Worm (Caenorhabditis elegans) whole organism, L4 larva: ENCODE measurements around the gene xtr-2.

Experiments used
- Y48G9A.11 ChIP-seq: fragments of 200-800 bp; sonication (Bioruptor generic); IDR thresholded peaks from 2 replicates; pipeline ENCODE4 v1.3.6; 2022; ENCODE audit warnings: missing genetic modification reagents, missing genetic modification characterization, missing compliant biosample characterization
- ZK337.2 ChIP-seq: fragments of 200-800 bp; sonication (Bioruptor generic); IDR thresholded peaks from 2 replicates; pipeline ENCODE4 v1.3.6; 2022; ENCODE audit warnings: missing genetic modification reagents, missing genetic modification characterization, missing compliant biosample characterization
- aha-1 ChIP-seq: fragments of 150-350 bp; peaks from one replicate; lab custom pipeline; 2014; ENCODE audit warnings: missing biosample characterization, missing genetic modification characterization
- aly-2 ChIP-seq: sonication (generic microtip); optimal IDR thresholded peaks from 2 replicates; lab custom pipeline; 2018; ENCODE audit warnings: missing biosample characterization, missing genetic modification characterization
- attf-4 ChIP-seq: sonication (generic microtip); optimal IDR thresholded peaks from 3 replicates; lab custom pipeline; 2017; ENCODE audit warnings: missing biosample characterization, missing genetic modification characterization
- ceh-62 ChIP-seq: sonication (generic microtip); optimal IDR thresholded peaks from 2 replicates; lab custom pipeline; 2017; ENCODE audit warnings: missing biosample characterization, missing genetic modification characterization
- ceh-82 ChIP-seq: sonication (generic microtip); optimal IDR thresholded peaks from 2 replicates; lab custom pipeline; 2017; ENCODE audit warnings: missing biosample characterization, missing genetic modification characterization
- ctbp-1 ChIP-seq: fragments of 200-800 bp; sonication (Bioruptor generic); IDR thresholded peaks from 2 replicates; pipeline ENCODE4 v1.3.6; 2022; ENCODE audit warnings: missing genetic modification reagents, missing genetic modification characterization, missing compliant biosample characterization
- daf-12 ChIP-seq: fragments of 150-350 bp; optimal IDR thresholded peaks from 2 replicates; lab custom pipeline; 2014; ENCODE audit warnings: missing biosample characterization, missing genetic modification reagents, missing genetic modification characterization
- dmd-9 ChIP-seq: fragments of 200-800 bp; sonication (Bioruptor generic); IDR thresholded peaks from 2 replicates; pipeline ENCODE4 v1.3.6; 2022; ENCODE audit warnings: missing genetic modification reagents, missing genetic modification characterization, missing compliant biosample characterization
- egl-43 ChIP-seq: fragments of 200-800 bp; sonication (Bioruptor generic); IDR thresholded peaks from 2 replicates; pipeline ENCODE4 v1.3.6; 2022; ENCODE audit warnings: missing genetic modification reagents, missing genetic modification characterization, missing compliant biosample characterization
- fkh-10 ChIP-seq: fragments of 150-350 bp; optimal IDR thresholded peaks from 2 replicates; lab custom pipeline; 2014; ENCODE audit warnings: missing biosample characterization, missing genetic modification reagents, missing genetic modification characterization
- hif-1 ChIP-seq, 2 experiments: sonication (generic microtip); optimal IDR thresholded peaks; 2 replicates each; lab custom pipeline; 2016 to 2017; ENCODE audit warnings: missing compliant biosample characterization in 2 of 2, missing genetic modification characterization in 2 of 2, missing genetic modification reagents in 2 of 2, missing genotype in 2 of 2, mild to moderate bottlenecking in 1 of 2
- hmg-1.1 ChIP-seq: fragments of 200-800 bp; sonication (Bioruptor generic); IDR thresholded peaks from 2 replicates; pipeline ENCODE4 v1.3.6; 2022; ENCODE audit warnings: missing genetic modification reagents, missing genetic modification characterization, missing compliant biosample characterization
- lin-13 ChIP-seq: fragments of 150-350 bp; optimal IDR thresholded peaks from 2 replicates; lab custom pipeline; 2014; ENCODE audit warnings: missing biosample characterization, missing genetic modification reagents, missing genetic modification characterization
- lin-29 ChIP-seq: fragments of 200-800 bp; sonication (Bioruptor generic); IDR thresholded peaks from 2 replicates; pipeline ENCODE4 v1.3.6; 2022; ENCODE audit warnings: missing genetic modification reagents, missing genetic modification characterization, missing compliant biosample characterization
- lin-38 ChIP-seq: fragments of 200-800 bp; sonication (Bioruptor generic); IDR thresholded peaks from 2 replicates; pipeline ENCODE4 v1.3.6; 2022; ENCODE audit warnings: missing genetic modification reagents, missing genetic modification characterization, missing compliant biosample characterization
- mxl-2 ChIP-seq: fragments of 200-800 bp; sonication (Bioruptor generic); conservative IDR thresholded peaks from 2 replicates; pipeline ENCODE4 v1.3.6; 2022; ENCODE audit warnings: missing genetic modification reagents, missing genetic modification characterization, missing compliant biosample characterization
- nhr-10 ChIP-seq: fragments of 150-350 bp; optimal IDR thresholded peaks from 2 replicates; lab custom pipeline; 2014; ENCODE audit warnings: missing biosample characterization, missing genetic modification characterization
- nhr-11 ChIP-seq: fragments of 150-350 bp; optimal IDR thresholded peaks from 2 replicates; lab custom pipeline; 2014; ENCODE audit warnings: missing biosample characterization, missing genetic modification characterization
- nhr-237 ChIP-seq: sonication (generic microtip); optimal IDR thresholded peaks from 2 replicates; lab custom pipeline; 2017; ENCODE audit warnings: missing biosample characterization, missing genetic modification characterization
- nhr-28 ChIP-seq: fragments of 150-350 bp; optimal IDR thresholded peaks from 2 replicates; lab custom pipeline; 2014; ENCODE audit warnings: missing biosample characterization, missing genetic modification characterization
- nhr-77 ChIP-seq: fragments of 150-350 bp; optimal IDR thresholded peaks from 2 replicates; lab custom pipeline; 2014; ENCODE audit warnings: missing biosample characterization, missing genetic modification characterization
- pha-4 ChIP-seq, 2 experiments: fragments of 150-350 bp in 1 of 2; fragments of 200-800 bp in 1 of 2; sonication (Bioruptor generic) in 1 of 2; IDR thresholded peaks in 1 of 2; optimal IDR thresholded peaks in 1 of 2; 2 replicates each; pipeline versions ENCODE4 v1.3.6 to Lab custom; 2014 to 2022; ENCODE audit warnings: missing genetic modification characterization in 2 of 2, missing genetic modification reagents in 2 of 2, missing biosample characterization in 1 of 2, missing compliant biosample characterization in 1 of 2
- pqm-1 ChIP-seq: sonication (generic microtip); optimal IDR thresholded peaks from 2 replicates; lab custom pipeline; 2017; ENCODE audit warnings: missing biosample characterization, missing genetic modification characterization
- rbr-2 ChIP-seq: sonication (generic microtip); optimal IDR thresholded peaks from 2 replicates; lab custom pipeline; 2016; ENCODE audit warnings: missing genotype, missing genetic modification characterization, missing compliant biosample characterization
- snpc-4 ChIP-seq: fragments of 150-350 bp; optimal IDR thresholded peaks from 2 replicates; lab custom pipeline; 2014; ENCODE audit warnings: missing biosample characterization, missing genetic modification characterization
- spr-1 ChIP-seq: sonication (generic microtip); optimal IDR thresholded peaks from 2 replicates; lab custom pipeline; 2016; ENCODE audit warnings: mild to moderate bottlenecking, missing genetic modification characterization, missing compliant biosample characterization
- tra-1 ChIP-seq: fragments of 200-800 bp; sonication (Bioruptor generic); IDR thresholded peaks from 2 replicates; pipeline ENCODE4 v1.3.6; 2022; ENCODE audit warnings: missing genetic modification reagents, missing genetic modification characterization, missing compliant biosample characterization
- unc-62 ChIP-seq, 3 experiments: fragments of 150-350 bp in 1 of 3; sonication (generic microtip); optimal IDR thresholded peaks in 2 of 3; peaks in 1 of 3; 1 replicate in 1 of 3; 2 replicates in 2 of 3; lab custom pipeline; 2014 to 2017; ENCODE audit warnings: missing biosample characterization in 3 of 3, missing genetic modification characterization in 3 of 3, missing genetic modification reagents in 3 of 3, missing genotype in 1 of 3
- vab-7 ChIP-seq: fragments of 200-800 bp; sonication (Bioruptor generic); IDR thresholded peaks from 2 replicates; pipeline ENCODE4 v1.3.6; 2022; ENCODE audit warnings: missing genetic modification reagents, missing genetic modification characterization, missing compliant biosample characterization
- zip-2 ChIP-seq: fragments of 150-350 bp; optimal IDR thresholded peaks from 2 replicates; lab custom pipeline; 2014; ENCODE audit warnings: missing biosample characterization, missing genetic modification characterization
- ztf-11 ChIP-seq: fragments of 150-350 bp; optimal IDR thresholded peaks from 2 replicates; lab custom pipeline; 2014; ENCODE audit warnings: missing biosample characterization, missing genetic modification characterization
- ztf-7 ChIP-seq: fragments of 150-350 bp; optimal IDR thresholded peaks from 2 replicates; lab custom pipeline; 2014; ENCODE audit warnings: missing biosample characterization, missing genetic modification characterization

xtr-2 gene

DNA sequence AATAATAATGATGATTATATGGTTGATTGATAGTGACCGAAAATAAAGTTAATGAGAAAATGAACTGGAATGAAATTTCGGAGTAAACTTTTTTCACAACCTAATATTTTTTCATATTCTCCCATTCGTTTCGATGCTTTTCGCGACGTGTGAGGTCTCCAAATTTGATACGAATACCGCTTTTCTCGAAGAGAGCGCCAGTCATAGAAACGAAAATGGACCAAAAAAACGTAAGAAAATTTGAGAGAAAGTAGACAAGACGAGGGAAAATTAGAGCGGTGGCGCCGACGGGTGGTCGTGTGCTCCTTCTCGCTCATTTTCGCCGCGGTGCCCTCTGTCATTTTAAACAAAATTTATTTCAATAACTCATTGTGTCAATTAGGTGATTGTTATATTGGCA lies 973 bp upstream of the xtr-2 start:
- TF ChIP-seq tra-1 (peak; percentile 81; the same call in 1 of the 2 replicates), lin-38 (GFP tag; lab: Robert Waterston, UW) (no peak), unc-62 (GFP tag; optimal IDR thresholded peaks at IDR 0.05 in 1 of 2; lab: Kevin White, UChicago) (peak in 1 of 2 experiments; percentile 79), unc-62 (tag; optimal IDR thresholded peaks at IDR 0.05; lab: Kevin White, UChicago) (no peak), nhr-77 (no peak)
- TF ChIP-seq, all 104 proteins: peak for 2

DNA sequence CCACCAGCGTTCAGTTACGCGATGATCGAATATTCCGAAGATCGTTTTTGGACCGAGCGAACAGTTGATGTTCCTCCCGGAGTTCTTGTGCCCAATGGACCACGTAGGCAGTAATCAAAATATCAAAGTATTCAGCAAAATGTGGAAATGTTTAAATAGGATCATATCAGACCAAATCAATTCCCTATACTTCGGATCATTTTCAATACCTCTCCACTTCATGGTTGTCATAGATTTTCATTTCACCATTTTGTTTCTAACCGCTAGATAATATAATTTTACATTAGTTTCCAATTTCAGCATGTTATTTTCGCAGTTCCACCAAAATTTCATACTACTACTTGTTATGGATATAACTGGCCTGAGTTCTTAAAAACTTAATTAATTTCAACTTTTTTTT lies 2.2 kb downstream of the xtr-2 start:
- TF ChIP-seq zip-2 (no peak), unc-62 (GFP tag; optimal IDR thresholded peaks at IDR 0.05 in 1 of 2; lab: Kevin White, UChicago) (peak in 1 of 2 experiments; percentile 91), unc-62 (tag; optimal IDR thresholded peaks at IDR 0.05; lab: Kevin White, UChicago) (no peak)

DNA sequence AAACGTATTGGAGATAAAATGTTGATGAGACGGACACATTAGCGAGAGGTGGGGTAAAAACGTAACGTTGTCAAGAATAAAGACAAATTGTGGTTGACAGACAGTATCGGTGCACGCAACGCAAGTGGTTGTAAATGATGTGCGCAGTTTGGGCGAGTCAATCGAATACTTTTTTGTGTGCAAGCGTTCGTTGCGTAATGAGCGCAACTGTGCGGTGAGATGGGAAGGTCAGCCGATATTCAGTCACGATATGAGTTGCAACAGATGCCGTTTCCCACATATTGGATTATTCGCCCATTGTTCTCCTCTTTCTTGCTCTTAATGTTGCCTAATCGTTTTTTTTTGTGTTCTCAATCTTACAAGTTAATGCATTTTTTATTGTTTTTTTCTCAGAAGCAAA lies 5.4 kb downstream of the xtr-2 start, which contains the start of gene ceh-40:
Gene ceh-40 (minus strand): TSS at position 41 of the 400 bp plus-strand sequence.
- no peak for TF ChIP-seq aha-1 (tag; lab: Kevin White, UChicago)
- TF ChIP-seq unc-62 (GFP tag; optimal IDR thresholded peaks at IDR 0.05 in 1 of 2; lab: Kevin White, UChicago): peak in 1 of 2 experiments; percentile 48
- no peak for TF ChIP-seq unc-62 (tag; optimal IDR thresholded peaks at IDR 0.05; lab: Kevin White, UChicago)
- TF ChIP-seq, all 104 proteins: peak for 1

ce11 chrX:12321357-12321756 lies 6.0 kb downstream of the xtr-2 start, which contains the start of gene F17A2.13:
Gene F17A2.13 (plus strand): TSS chrX:12321657.
- TF ChIP-seq dmd-9 (GFP tag; lab: Robert Waterston, UW) (no peak), mxl-2 (GFP tag; lab: Robert Waterston, UW) (no peak), rbr-2 (tag; lab: Kevin White, UChicago) (no peak), ztf-7 (tag; lab: Kevin White, UChicago) (no peak), Y48G9A.11 (no peak), nhr-77 (no peak), pha-4 (GFP tag; IDR thresholded peaks at IDR 0.05; lab: Robert Waterston, UW) (no peak), pha-4 (tag; optimal IDR thresholded peaks at IDR 0.05; lab: Kevin White, UChicago) (no peak), hmg-1.1 (no peak), daf-12 (tag; lab: Kevin White, UChicago) (no peak), ceh-82 (tag; lab: Kevin White, UChicago) (no peak), nhr-28 (no peak), vab-7 (GFP tag; lab: Robert Waterston, UW) (no peak), ztf-11 (tag; lab: Kevin White, UChicago) (no peak), nhr-10 (tag; lab: Kevin White, UChicago) (no peak), lin-29 (GFP tag; lab: Robert Waterston, UW) (no peak), nhr-237 (tag; lab: Kevin White, UChicago) (no peak), ZK337.2 (GFP tag; lab: Robert Waterston, UW) (no peak), pqm-1 (tag; lab: Kevin White, UChicago) (no peak)

DNA sequence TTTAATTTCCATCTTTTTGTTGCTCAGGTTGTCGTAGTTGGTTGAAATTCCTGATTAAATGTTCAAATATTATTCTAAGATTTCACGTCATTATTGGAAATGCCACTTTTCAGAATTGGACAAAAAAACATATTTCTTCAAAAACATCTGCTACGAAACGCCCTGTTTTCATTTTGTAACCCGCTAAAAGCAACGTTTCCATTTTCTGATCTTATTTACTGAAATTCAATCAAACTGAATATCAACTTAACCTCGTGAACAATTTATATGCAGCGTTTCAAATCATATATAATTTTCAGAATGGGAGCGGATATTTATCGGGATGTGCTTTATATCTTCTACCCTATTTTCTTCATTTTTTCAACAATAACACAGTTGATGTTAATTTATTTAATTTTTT lies 8.1 kb downstream of the xtr-2 start, which contains the start of gene srd-40:
Gene srd-40 (plus strand): TSS at position 301 of the 400 bp plus-strand sequence.
- TF ChIP-seq ceh-62 (no peak), spr-1 (no peak)

- TF ChIP-seq nhr-10 (tag; lab: Kevin White, UChicago) (no peak), fkh-10 (no peak), lin-13 (no peak), ctbp-1 (GFP tag; lab: Robert Waterston, UW) (no peak), aly-2 (tag; lab: Kevin White, UChicago) (no peak), unc-62 (GFP tag; optimal IDR thresholded peaks at IDR 0.05 in 1 of 2; lab: Kevin White, UChicago) (no peak), unc-62 (tag; optimal IDR thresholded peaks at IDR 0.05; lab: Kevin White, UChicago) (no peak), nhr-11 (no peak), ceh-62 (no peak), attf-4 (tag; lab: Kevin White, UChicago) (no peak), tra-1 (no peak), hif-1 (tag; optimal IDR thresholded peaks at IDR 0.05; lab: Kevin White, UChicago) (no peak), egl-43 (GFP tag; lab: Robert Waterston, UW) (no peak), snpc-4 (tag; lab: Kevin White, UChicago) (no peak)
Observed at ce11 chrX:12326424-12326823, 11.1 kb downstream of the xtr-2 start, which contains the start of gene srd-41. Gene srd-41 (plus strand): TSS chrX:12326724.
